Worm (Caenorhabditis elegans): ENCODE measurements around the gene C28D4.8.

ce11 chrIV:9709887-9710286 is 38.4 kb downstream of the C28D4.8 start, which contains the start of gene nhr-38:
- TF ChIP-seq pqm-1 (tag; optimal IDR thresholded peaks at IDR 0.05) (no peak), elt-4 (tag; optimal IDR thresholded peaks at IDR 0.05) (no peak), tbx-2 (tag; optimal IDR thresholded peaks at IDR 0.05) (no peak), ama-1 (optimal IDR thresholded peaks at IDR 0.05) (no peak), hlh-8 (tag; optimal IDR thresholded peaks at IDR 0.05) (no peak), elt-2 (tag; optimal IDR thresholded peaks at IDR 0.05) (no peak), hlh-30 (tag; optimal IDR thresholded peaks at IDR 0.05; ENCODE audit: insufficient read depth) (no peak), ceh-18 (tag; optimal IDR thresholded peaks at IDR 0.05) (no peak)
